Fruit fly (Drosophila melanogaster) whole organism, embryonic: ENCODE data around the gene tmod.

Experiments used
- Atf-2 ChIP-seq: fragments of 200-800 bp; sonication (Bioruptor generic); optimal IDR thresholded peaks from 2 replicates; lab custom pipeline; 2016; ENCODE audit warnings: missing biosample characterization, missing genetic modification characterization
- Bdp1 ChIP-seq: fragments of 200-800 bp; sonication (Bioruptor generic); optimal IDR thresholded peaks from 3 replicates; lab custom pipeline; 2016; ENCODE audit warnings: missing biosample characterization, missing genetic modification characterization
- CG10267 ChIP-seq: fragments of 200-800 bp; sonication (Bioruptor generic); optimal IDR thresholded peaks from 2 replicates; lab custom pipeline; 2018; ENCODE audit warnings: missing biosample characterization, mild to moderate bottlenecking, missing genetic modification characterization, moderate library complexity
- CG10274 ChIP-seq: fragments of 200-800 bp; sonication (Bioruptor generic); optimal IDR thresholded peaks from 3 replicates; lab custom pipeline; 2017; ENCODE audit warnings: missing biosample characterization, mild to moderate bottlenecking, missing genetic modification characterization
- CG10321 ChIP-seq: fragments of 200-800 bp; sonication (Bioruptor generic); IDR thresholded peaks from 2 replicates; pipeline ENCODE4 v1.3.6; 2022; ENCODE audit warnings: missing biosample characterization, missing genetic modification characterization
- CG10979 ChIP-seq: fragments of 200-800 bp; sonication (Bioruptor generic); optimal IDR thresholded peaks from 2 replicates; lab custom pipeline; 2018; ENCODE audit warnings: missing biosample characterization, mild to moderate bottlenecking, missing genetic modification characterization, moderate library complexity
- CG11093 ChIP-seq: fragments of 200-800 bp; sonication (Bioruptor generic); IDR thresholded peaks from 3 replicates; pipeline ENCODE4 v1.3.6; 2022; ENCODE audit warnings: missing biosample characterization, missing genetic modification characterization
- CG11723 ChIP-seq: fragments of 200-800 bp; sonication (Bioruptor generic); optimal IDR thresholded peaks from 2 replicates; lab custom pipeline; 2017; ENCODE audit warnings: missing biosample characterization, mild to moderate bottlenecking, missing genetic modification characterization
- CG12744 ChIP-seq: fragments of 200-800 bp; sonication (Bioruptor generic); optimal IDR thresholded peaks from 2 replicates; lab custom pipeline; 2016; ENCODE audit warnings: missing biosample characterization, missing genetic modification characterization
- CG13123 ChIP-seq: fragments of 200-800 bp; sonication (Bioruptor generic); optimal IDR thresholded peaks from 2 replicates; lab custom pipeline; 2016; ENCODE audit warnings: missing biosample characterization, missing genetic modification characterization
- CG17802 ChIP-seq: fragments of 200-800 bp; sonication (Bioruptor generic); optimal IDR thresholded peaks from 2 replicates; lab custom pipeline; 2018; ENCODE audit warnings: missing biosample characterization, mild to moderate bottlenecking, missing genetic modification characterization, moderate library complexity
- CG2120 ChIP-seq: fragments of 200-800 bp; sonication (Bioruptor generic); optimal IDR thresholded peaks from 3 replicates; lab custom pipeline; 2016; ENCODE audit warnings: missing biosample characterization, missing genetic modification characterization
- CG2678 ChIP-seq: fragments of 200-800 bp; sonication (Bioruptor generic); optimal IDR thresholded peaks from 3 replicates; lab custom pipeline; 2019; ENCODE audit warnings: missing biosample characterization, mild to moderate bottlenecking, missing genetic modification characterization, moderate library complexity
- CG4424 ChIP-seq: fragments of 200-800 bp; sonication (Bioruptor generic); optimal IDR thresholded peaks from 3 replicates; lab custom pipeline; 2016; ENCODE audit warnings: missing biosample characterization, missing genetic modification characterization
- CG4820 ChIP-seq: fragments of 200-800 bp; sonication (Bioruptor generic); optimal IDR thresholded peaks from 3 replicates; lab custom pipeline; 2016; ENCODE audit warnings: missing biosample characterization, missing genetic modification characterization
- CG5245 ChIP-seq: fragments of 200-800 bp; sonication (Bioruptor generic); optimal IDR thresholded peaks from 3 replicates; lab custom pipeline; 2016; ENCODE audit warnings: missing biosample characterization, missing genetic modification characterization
- CG7271 ChIP-seq: fragments of 200-800 bp; sonication (Bioruptor generic); optimal IDR thresholded peaks from 2 replicates; lab custom pipeline; 2018; ENCODE audit warnings: missing biosample characterization, mild to moderate bottlenecking, missing genetic modification characterization, moderate library complexity
- CG7786 ChIP-seq: fragments of 200-800 bp; sonication (Bioruptor generic); optimal IDR thresholded peaks from 2 replicates; lab custom pipeline; 2016; ENCODE audit warnings: missing biosample characterization, missing genetic modification characterization
- CG9609 ChIP-seq: fragments of 200-800 bp; sonication (Bioruptor generic); optimal IDR thresholded peaks from 3 replicates; lab custom pipeline; 2016; ENCODE audit warnings: missing biosample characterization, missing genetic modification characterization
- CrebB ChIP-seq: fragments of 200-800 bp; sonication (Bioruptor generic); optimal IDR thresholded peaks from 3 replicates; lab custom pipeline; 2018; ENCODE audit warnings: missing biosample characterization, mild to moderate bottlenecking, missing genetic modification characterization
- Deaf1 ChIP-seq: fragments of 200-800 bp; optimal IDR thresholded peaks from 3 replicates; lab custom pipeline; 2019; ENCODE audit warnings: missing biosample characterization, mild to moderate bottlenecking, missing genetic modification characterization, moderate library complexity
- Dp ChIP-seq: fragments of 200-800 bp; sonication (Bioruptor generic); optimal IDR thresholded peaks from 2 replicates; lab custom pipeline; 2018; ENCODE audit warnings: missing biosample characterization, mild to moderate bottlenecking, missing genetic modification characterization, moderate library complexity
- ERR ChIP-seq: fragments of 200-800 bp; sonication (Bioruptor generic); optimal IDR thresholded peaks from 2 replicates; lab custom pipeline; 2016; ENCODE audit warnings: missing biosample characterization, missing genetic modification characterization
- H15 ChIP-seq: fragments of 200-800 bp; sonication (Bioruptor generic); IDR thresholded peaks from 3 replicates; pipeline ENCODE4 v1.3.6; 2022; ENCODE audit warnings: missing biosample characterization, missing genetic modification characterization
- Hr78 ChIP-seq, 2 experiments: fragments of 200-800 bp in 1 of 2; fragments of >200 bp in 1 of 2; sonication (Bioruptor generic) in 1 of 2; optimal IDR thresholded peaks; 2 replicates each; lab custom pipeline; 2017 to 2019; ENCODE audit warnings: missing biosample characterization in 2 of 2, missing genetic modification characterization in 2 of 2, mild to moderate bottlenecking in 1 of 2, moderate library complexity in 1 of 2
- Hsf ChIP-seq: fragments of 200-800 bp; sonication (Bioruptor generic); optimal IDR thresholded peaks from 3 replicates; lab custom pipeline; 2016; ENCODE audit warnings: missing biosample characterization, missing genetic modification characterization
- Lpt ChIP-seq: fragments of >200 bp; optimal IDR thresholded peaks from 2 replicates; lab custom pipeline; 2018; ENCODE audit warnings: missing biosample characterization, missing genetic modification characterization
- MTF-1 ChIP-seq: fragments of 200-800 bp; sonication (Bioruptor generic); optimal IDR thresholded peaks from 2 replicates; lab custom pipeline; 2018; ENCODE audit warnings: missing biosample characterization, mild to moderate bottlenecking, missing genetic modification characterization, borderline replicate concordance
- NC2β ChIP-seq: fragments of 200-800 bp; sonication (Bioruptor generic); optimal IDR thresholded peaks from 2 replicates; lab custom pipeline; 2016; ENCODE audit warnings: missing biosample characterization, missing genetic modification characterization
- Nf-YB ChIP-seq: fragments of 200-800 bp; sonication (Bioruptor generic); optimal IDR thresholded peaks from 3 replicates; lab custom pipeline; 2019; ENCODE audit warnings: missing biosample characterization, mild to moderate bottlenecking, missing genetic modification characterization, moderate library complexity
- Nf-YC ChIP-seq: fragments of 200-800 bp; optimal IDR thresholded peaks from 3 replicates; lab custom pipeline; 2019; ENCODE audit warnings: missing biosample characterization, mild to moderate bottlenecking, missing genetic modification characterization, moderate library complexity
- Oli ChIP-seq: fragments of 200-800 bp; sonication (Bioruptor generic); optimal IDR thresholded peaks from 2 replicates; lab custom pipeline; 2018; ENCODE audit warnings: missing biosample characterization, mild to moderate bottlenecking, missing genetic modification characterization, moderate library complexity
- Six4 ChIP-seq: fragments of 200-800 bp; sonication (Bioruptor generic); optimal IDR thresholded peaks from 2 replicates; lab custom pipeline; 2016; ENCODE audit warnings: missing biosample characterization, missing genetic modification characterization
- Sox102F ChIP-seq: fragments of 200-800 bp; sonication (Bioruptor generic); optimal IDR thresholded peaks from 2 replicates; lab custom pipeline; 2018; ENCODE audit warnings: missing biosample characterization, mild to moderate bottlenecking, missing genetic modification characterization, moderate library complexity
- Spps ChIP-seq: fragments of 200-800 bp; sonication (Bioruptor generic); optimal IDR thresholded peaks from 2 replicates; lab custom pipeline; 2018; ENCODE audit warnings: missing biosample characterization, mild to moderate bottlenecking, missing genetic modification characterization
- Trl ChIP-seq, 3 experiments: fragments of >200 bp in 2 of 3; fragments of 200-800 bp in 1 of 3; sonication (Bioruptor generic) in 1 of 3; optimal IDR thresholded peaks; 2 replicates in 1 of 3; 3 replicates in 2 of 3; lab custom pipeline; 2016 to 2017; ENCODE audit warnings: missing biosample characterization in 1 of 3, missing genetic modification characterization in 1 of 3
- amos ChIP-seq: fragments of 200-800 bp; sonication (Bioruptor generic); IDR thresholded peaks from 2 replicates; pipeline ENCODE4 v1.3.6; 2022; ENCODE audit warnings: missing biosample characterization, missing genetic modification characterization; ENCODE audit not compliant: partially characterized antibody
- fd102C ChIP-seq: fragments of 200-800 bp; sonication (Bioruptor generic); optimal IDR thresholded peaks from 2 replicates; lab custom pipeline; 2018; ENCODE audit warnings: missing biosample characterization, mild to moderate bottlenecking, missing genetic modification characterization, moderate library complexity
- inv ChIP-seq: fragments of 200-800 bp; sonication (Bioruptor generic); IDR thresholded peaks from 2 replicates; pipeline ENCODE4 v1.3.6; 2022; ENCODE audit warnings: missing biosample characterization, missing genetic modification characterization; ENCODE audit not compliant: partially characterized antibody
- lbe ChIP-seq: fragments of 200-800 bp; sonication (Bioruptor generic); optimal IDR thresholded peaks from 2 replicates; lab custom pipeline; 2016; ENCODE audit warnings: missing biosample characterization, mild to moderate bottlenecking, missing genetic modification characterization
- mam ChIP-seq: fragments of 200-800 bp; sonication (Bioruptor generic); optimal IDR thresholded peaks from 3 replicates; lab custom pipeline; 2016; ENCODE audit warnings: missing biosample characterization, missing genetic modification characterization
- nerfin-2 ChIP-seq: fragments of 200-800 bp; sonication (Bioruptor generic); IDR thresholded peaks from 2 replicates; pipeline ENCODE4 v1.3.6; 2022; ENCODE audit warnings: missing biosample characterization, missing genetic modification characterization; ENCODE audit not compliant: partially characterized antibody
- sens ChIP-seq: fragments of 200-800 bp; sonication (Bioruptor generic); peaks from one replicate; lab custom pipeline; 2016; ENCODE audit warnings: missing biosample characterization, missing genetic modification characterization
- sna ChIP-seq: fragments of 200-800 bp; sonication (Bioruptor generic); IDR thresholded peaks from 2 replicates; pipeline ENCODE4 v1.3.6; 2022; ENCODE audit warnings: missing biosample characterization, missing genetic modification characterization; ENCODE audit not compliant: partially characterized antibody
- tio ChIP-seq: fragments of 200-800 bp; sonication (Bioruptor generic); optimal IDR thresholded peaks from 2 replicates; lab custom pipeline; 2017; ENCODE audit warnings: missing biosample characterization, missing genetic modification characterization, inconsistent platforms
- unc-4 ChIP-seq: fragments of 200-800 bp; sonication (Bioruptor generic); IDR thresholded peaks from 2 replicates; pipeline ENCODE4 v1.3.6; 2022; ENCODE audit warnings: missing biosample characterization, missing genetic modification characterization; ENCODE audit not compliant: partially characterized antibody
- z ChIP-seq: fragments of 200-800 bp; sonication (Bioruptor generic); IDR thresholded peaks from 3 replicates; pipeline ENCODE4 v1.3.6; 2022; ENCODE audit warnings: missing biosample characterization, missing genetic modification characterization

Gene tmod

dm6 chr3R:30616098-30616857 lies 83.9 kb downstream of the tmod start (continued):
- no peak for TF ChIP-seq CG17802
- no peak for TF ChIP-seq Hr78 (GFP tag; optimal IDR thresholded peaks at IDR 0.05; lab: Kevin White, UChicago)
- no peak for TF ChIP-seq mam (GFP tag; lab: Kevin White, UChicago)
- TF ChIP-seq Deaf1 (tag; lab: Kevin White, UChicago): peak; percentile 79
- no peak for TF ChIP-seq H15 (GFP tag; lab: Robert Waterston, UW)
- no peak for TF ChIP-seq Spps (tag; lab: Kevin White, UChicago)
- TF ChIP-seq CG9609 (GFP tag; lab: Kevin White, UChicago): no peak

dm6 chr3R:30617457-30617856 lies 85.0 kb downstream of the tmod start:
- TF ChIP-seq CG13123 (GFP tag; lab: Kevin White, UChicago): no peak
- 0 out of 2 replicates have a peak, but pooled peaks have one; percentile 22 for TF ChIP-seq CG10321 (GFP tag; lab: Robert Waterston, UW)
- no peak for TF ChIP-seq NC2β (GFP tag; lab: Kevin White, UChicago)
- no peak for TF ChIP-seq Sox102F (GFP tag; lab: Kevin White, UChicago)
- TF ChIP-seq inv: no peak
- TF ChIP-seq lbe (GFP tag; lab: Kevin White, UChicago): no peak
- no peak for TF ChIP-seq amos (GFP tag; lab: Robert Waterston, UW)
- TF ChIP-seq sna (GFP tag; lab: Robert Waterston, UW): no peak
- TF ChIP-seq CG11093 (GFP tag; lab: Robert Waterston, UW): no peak
- no peak for TF ChIP-seq sens
- TF ChIP-seq CG10267 (tag; lab: Kevin White, UChicago): no peak
- TF ChIP-seq Oli (tag; lab: Kevin White, UChicago): no peak
- peak; percentile 15 for TF ChIP-seq Deaf1 (tag; lab: Kevin White, UChicago)
- TF ChIP-seq Nf-YB: peak; percentile 83
- TF ChIP-seq CrebB (tag; lab: Kevin White, UChicago): no peak
- no peak for TF ChIP-seq CG2120
- no peak for TF ChIP-seq Lpt (GFP tag; lab: Kevin White, UChicago)
- TF ChIP-seq Dp (GFP tag; lab: Kevin White, UChicago): no peak
- TF ChIP-seq Trl (optimal IDR thresholded peaks at IDR 0.05; lab: Kevin White, UChicago): peak in 1 of 2 experiments; percentile 56
- no peak for TF ChIP-seq Trl (GFP tag; optimal IDR thresholded peaks at IDR 0.05; lab: Kevin White, UChicago)
- TF ChIP-seq Hsf (GFP tag; lab: Kevin White, UChicago): no peak
- TF ChIP-seq CG11723 (GFP tag; lab: Kevin White, UChicago): no peak
- TF ChIP-seq CG10274 (GFP tag; lab: Kevin White, UChicago): no peak
- TF ChIP-seq tio (GFP tag; lab: Kevin White, UChicago): no peak
- TF ChIP-seq Nf-YC (tag; lab: Kevin White, UChicago): peak; percentile 89
- TF ChIP-seq Atf-2: no peak

dm6 chr3R:30621806-30622205 lies 89.4 kb downstream of the tmod start, which contains the start of gene CG44954:
TSS of gene CG44954 (minus strand) at chr3R:30621906.
- TF ChIP-seq ERR (GFP tag; lab: Kevin White, UChicago) (no peak), CG7786 (GFP tag; lab: Kevin White, UChicago) (no peak), CG2678 (tag; lab: Kevin White, UChicago) (no peak), CG4820 (GFP tag; lab: Kevin White, UChicago) (no peak), fd102C (GFP tag; lab: Kevin White, UChicago) (no peak), CG7271 (tag; lab: Kevin White, UChicago) (no peak), Bdp1 (GFP tag; lab: Kevin White, UChicago) (no peak), CG13123 (GFP tag; lab: Kevin White, UChicago) (no peak), MTF-1 (GFP tag; lab: Kevin White, UChicago) (no peak), unc-4 (no peak), CG12744 (GFP tag; lab: Kevin White, UChicago) (no peak), CG2120 (no peak), CG10979 (tag; lab: Kevin White, UChicago) (no peak), Six4 (GFP tag; lab: Kevin White, UChicago) (no peak), z (no peak), nerfin-2 (GFP tag; lab: Robert Waterston, UW) (no peak), CG4424 (no peak), CG5245 (GFP tag; lab: Kevin White, UChicago) (no peak)
